Fruit fly (Drosophila melanogaster): ENCODE results near the gene CG42750.

Gene CG42750

DNA sequence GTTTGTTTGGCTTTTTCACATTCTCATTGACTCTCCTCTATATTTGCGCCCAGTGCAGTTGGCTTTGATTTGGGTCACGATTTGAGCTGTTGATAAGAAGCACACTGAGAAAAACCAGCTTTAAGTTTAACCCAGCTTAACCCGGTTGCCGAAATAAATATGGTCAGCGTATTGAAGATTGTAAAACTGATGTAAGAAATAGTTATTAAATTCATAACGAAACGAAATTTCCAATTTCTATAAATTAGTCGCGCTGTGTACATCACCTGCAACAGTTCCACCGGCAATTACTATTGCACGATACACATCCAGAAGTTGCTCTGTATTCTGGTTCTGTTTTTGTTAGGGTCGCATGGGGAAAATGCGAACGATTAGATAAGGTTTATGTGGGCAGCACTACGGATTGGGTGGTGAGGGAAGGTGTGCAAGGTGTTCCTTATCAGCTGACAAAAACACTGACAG is 49.6 kb upstream of the CG42750 start (continued):
- peak; percentile 84 for TF ChIP-seq CG3407 (GFP tag; optimal IDR thresholded peaks at IDR 0.05)
- TF ChIP-seq crol (GFP tag; IDR thresholded peaks at IDR 0.05) = peak; percentile 74
- peak; percentile 81 for TF ChIP-seq pnt (GFP tag; optimal IDR thresholded peaks at IDR 0.05)
- TF ChIP-seq CG10147 (GFP tag; optimal IDR thresholded peaks at IDR 0.05) = peak; percentile 58
- peak; percentile 52 for TF ChIP-seq CG17568 (GFP tag; optimal IDR thresholded peaks at IDR 0.05)
- peak; percentile 89 for TF ChIP-seq Hr3 (GFP tag; optimal IDR thresholded peaks at IDR 0.05)
- TF ChIP-seq CG7786 (GFP tag; optimal IDR thresholded peaks at IDR 0.05) = peak; percentile 80
- TF ChIP-seq slou (GFP tag; optimal IDR thresholded peaks at IDR 0.05) = peak; percentile 18
- peak; percentile 46 for TF ChIP-seq fd102C (GFP tag; optimal IDR thresholded peaks at IDR 0.05)
- peak; percentile 81 for TF ChIP-seq rib (GFP tag; IDR thresholded peaks at IDR 0.05)
- TF ChIP-seq cwo (GFP tag; optimal IDR thresholded peaks at IDR 0.05) = peak; percentile 67
- peak; percentile 51 for TF ChIP-seq CG15514 (GFP tag; optimal IDR thresholded peaks at IDR 0.05)
- peak; percentile 79 for TF ChIP-seq ems (GFP tag; optimal IDR thresholded peaks at IDR 0.05)
- peak; percentile 38 for TF ChIP-seq CG15011 (GFP tag; optimal IDR thresholded peaks at IDR 0.05)
- peak; percentile 60 for TF ChIP-seq CG6813 (GFP tag; optimal IDR thresholded peaks at IDR 0.05)
- peak; percentile 56 for TF ChIP-seq tup (GFP tag; optimal IDR thresholded peaks at IDR 0.05)
- TF ChIP-seq Dad (GFP tag; optimal IDR thresholded peaks at IDR 0.05) = peak; percentile 49
- TF ChIP-seq CG31224 (GFP tag; IDR thresholded peaks at IDR 0.05) = peak; percentile 38; the same call in 1 of the 2 replicates
- TF ChIP-seq ap (GFP tag; IDR thresholded peaks at IDR 0.05) = peak; percentile 88
- peak; percentile 81 for TF ChIP-seq wor (GFP tag; IDR thresholded peaks at IDR 0.05)
- peak; percentile 90 for TF ChIP-seq dmrt99B (tag; optimal IDR thresholded peaks at IDR 0.05)
- TF ChIP-seq NfI (GFP tag; optimal IDR thresholded peaks at IDR 0.05) = peak; percentile 84
- peak in 1 of 3 experiments; percentile 84 for TF ChIP-seq lola (GFP tag; optimal IDR thresholded peaks at IDR 0.05)
- TF ChIP-seq Trl (optimal IDR thresholded peaks at IDR 0.05) = no peak
- peak; percentile 87 for TF ChIP-seq Trl (GFP tag; optimal IDR thresholded peaks at IDR 0.05)
- peak; percentile 43 for TF ChIP-seq Nf-YC (tag; optimal IDR thresholded peaks at IDR 0.05)
- TF ChIP-seq CG12155 (GFP tag; optimal IDR thresholded peaks at IDR 0.05) = peak; percentile 72
- peak; percentile 79 for TF ChIP-seq Gug (GFP tag; IDR thresholded peaks at IDR 0.05)
- TF ChIP-seq CG4854 (GFP tag; optimal IDR thresholded peaks at IDR 0.05) = peak; percentile 70
- peak; percentile 88 for TF ChIP-seq Xrp1 (GFP tag; IDR thresholded peaks at IDR 0.05)
- TF ChIP-seq CG1602 (GFP tag; optimal IDR thresholded peaks at IDR 0.05) = peak; percentile 72
- no peak for TF ChIP-seq Elba2 (GFP tag; optimal IDR thresholded peaks at IDR 0.05)
- peak; percentile 76 for TF ChIP-seq H15 (GFP tag; IDR thresholded peaks at IDR 0.05)
- TF ChIP-seq CHES-1-like (GFP tag; optimal IDR thresholded peaks at IDR 0.05) = peak; percentile 63
- TF ChIP-seq psq (GFP tag; optimal IDR thresholded peaks at IDR 0.05) = peak; percentile 43
- no peak for TF ChIP-seq aop (GFP tag; IDR thresholded peaks at IDR 0.05)
- TF ChIP-seq gt (GFP tag; IDR thresholded peaks at IDR 0.05) = peak; percentile 57
- peak; percentile 86 for TF ChIP-seq Asciz (GFP tag; optimal IDR thresholded peaks at IDR 0.05)
- no peak for TF ChIP-seq cas (GFP tag; IDR thresholded peaks at IDR 0.05)
- peak; percentile 53 for TF ChIP-seq CG30020 (tag; optimal IDR thresholded peaks at IDR 0.05)
- peak; percentile 50 for TF ChIP-seq her (GFP tag; optimal IDR thresholded peaks at IDR 0.05)
- peak; percentile 72 for TF ChIP-seq CG9727 (GFP tag; optimal IDR thresholded peaks at IDR 0.05)
- peak; percentile 59; the same call in 1 of the 2 replicates for TF ChIP-seq CkIIα-i1 (GFP tag; IDR thresholded peaks at IDR 0.05)
- TF ChIP-seq NC2β (GFP tag; optimal IDR thresholded peaks at IDR 0.05) = peak; percentile 86
- peak; percentile 85 for TF ChIP-seq CG12219 (GFP tag; optimal IDR thresholded peaks at IDR 0.05)
- TF ChIP-seq CG14710 (tag; optimal IDR thresholded peaks at IDR 0.05) = peak; percentile 83
- peak; percentile 63 for TF ChIP-seq CG4404 (GFP tag; IDR thresholded peaks at IDR 0.05)
- 0 out of 2 replicates have a peak, but pooled peaks have one; percentile 28 for TF ChIP-seq CG11085 (GFP tag; IDR thresholded peaks at IDR 0.05)
- TF ChIP-seq phol (tag; optimal IDR thresholded peaks at IDR 0.05) = peak; percentile 88
- TF ChIP-seq jigr1 (GFP tag; IDR thresholded peaks at IDR 0.05) = peak; percentile 63; the same call in 2 of the 3 replicates
- TF ChIP-seq CG3838 (GFP tag; optimal IDR thresholded peaks at IDR 0.05) = peak; percentile 43

Measured in whole organism, embryonic.